Fruit fly (Drosophila melanogaster): ENCODE data around the gene Cpr11B.

Cpr11B gene

dm6 chrX:12578701-12579372, 25.9 kb downstream of the Cpr11B start:
- TF ChIP-seq CG14655 (GFP tag; optimal IDR thresholded peaks at IDR 0.05): peak; percentile 75
- TF ChIP-seq D1 (tag; optimal IDR thresholded peaks at IDR 0.05): no peak
- no peak for TF ChIP-seq CG10348 (GFP tag; IDR thresholded peaks at IDR 0.05)
- TF ChIP-seq Ets98B (GFP tag; IDR thresholded peaks at IDR 0.05): no peak; the same call in 1 of the 2 replicates
- peak; percentile 75 for TF ChIP-seq CG13204 (GFP tag; optimal IDR thresholded peaks at IDR 0.05)
- 0 out of 2 replicates have a peak, but pooled peaks have one; percentile 8 for TF ChIP-seq CG12605 (GFP tag; IDR thresholded peaks at IDR 0.05)
- no peak for TF ChIP-seq Snoo (tag; optimal IDR thresholded peaks at IDR 0.05)
- peak; percentile 43 for TF ChIP-seq CG9948 (tag; optimal IDR thresholded peaks at IDR 0.05)
- TF ChIP-seq fd96Ca (GFP tag; IDR thresholded peaks at IDR 0.05): peak; percentile 9; the same call in 1 of the 3 replicates
- peak; percentile 65 for TF ChIP-seq CG8301 (tag; optimal IDR thresholded peaks at IDR 0.05)
- peak; percentile 29 for TF ChIP-seq CG15710 (tag; optimal IDR thresholded peaks at IDR 0.05)
- peak; percentile 29 for TF ChIP-seq CG17806 (tag; optimal IDR thresholded peaks at IDR 0.05)
- peak; percentile 16 for TF ChIP-seq Pif1B (GFP tag; optimal IDR thresholded peaks at IDR 0.05)
- TF ChIP-seq CG34367 (tag; optimal IDR thresholded peaks at IDR 0.05): peak; percentile 38
- TF ChIP-seq EcR (GFP tag; optimal IDR thresholded peaks at IDR 0.05): peak; percentile 78
- TF ChIP-seq gl (tag; optimal IDR thresholded peaks at IDR 0.05): no peak
- peak; percentile 46; the same call in 1 of the 2 replicates for TF ChIP-seq CG32121 (GFP tag; IDR thresholded peaks at IDR 0.05)
- TF ChIP-seq CG4496 (GFP tag; IDR thresholded peaks at IDR 0.05): peak; percentile 56; the same call in 2 of the 3 replicates
- no peak for TF ChIP-seq rn (GFP tag; IDR thresholded peaks at IDR 0.05)
- peak; percentile 57 for TF ChIP-seq CG8159 (tag; optimal IDR thresholded peaks at IDR 0.05)
- peak; percentile 49 for TF ChIP-seq Pif1A (GFP tag; optimal IDR thresholded peaks at IDR 0.05)

- TF ChIP-seq rn (GFP tag; IDR thresholded peaks at IDR 0.05): peak; percentile 94
- peak; percentile 90 for TF ChIP-seq fd96Ca (GFP tag; IDR thresholded peaks at IDR 0.05)
- peak; percentile 98 for TF ChIP-seq CG14655 (GFP tag; optimal IDR thresholded peaks at IDR 0.05)
- TF ChIP-seq D1 (tag; optimal IDR thresholded peaks at IDR 0.05): peak; percentile 94
- TF ChIP-seq CG9948 (tag; optimal IDR thresholded peaks at IDR 0.05): peak; percentile 98
- peak; percentile 91 for TF ChIP-seq Ets98B (GFP tag; IDR thresholded peaks at IDR 0.05)
- TF ChIP-seq CG15710 (tag; optimal IDR thresholded peaks at IDR 0.05): peak; percentile 97
- peak; percentile 91 for TF ChIP-seq gl (tag; optimal IDR thresholded peaks at IDR 0.05)
- TF ChIP-seq EcR (GFP tag; optimal IDR thresholded peaks at IDR 0.05): no peak
- TF ChIP-seq CG32121 (GFP tag; IDR thresholded peaks at IDR 0.05): peak; percentile 97
- TF ChIP-seq CG17806 (tag; optimal IDR thresholded peaks at IDR 0.05): peak; percentile 97
- peak; percentile 97 for TF ChIP-seq CG4496 (GFP tag; IDR thresholded peaks at IDR 0.05)
- peak; percentile 98 for TF ChIP-seq Pif1A (GFP tag; optimal IDR thresholded peaks at IDR 0.05)
- peak; percentile 89 for TF ChIP-seq CG10348 (GFP tag; IDR thresholded peaks at IDR 0.05)
- peak; percentile 98 for TF ChIP-seq CG8159 (tag; optimal IDR thresholded peaks at IDR 0.05)
- TF ChIP-seq CG13204 (GFP tag; optimal IDR thresholded peaks at IDR 0.05): peak; percentile 75
- peak; percentile 78 for TF ChIP-seq Snoo (tag; optimal IDR thresholded peaks at IDR 0.05)
- peak; percentile 97 for TF ChIP-seq CG34367 (tag; optimal IDR thresholded peaks at IDR 0.05)
- TF ChIP-seq CG8301 (tag; optimal IDR thresholded peaks at IDR 0.05): peak; percentile 98
- TF ChIP-seq Pif1B (GFP tag; optimal IDR thresholded peaks at IDR 0.05): peak; percentile 97
- TF ChIP-seq CG12605 (GFP tag; IDR thresholded peaks at IDR 0.05): peak; percentile 88
Measured at dm6 chrX:12579506-12579999, 26.6 kb downstream of the Cpr11B start.

- TF ChIP-seq Pif1A (GFP tag; optimal IDR thresholded peaks at IDR 0.05) (no peak), EcR (GFP tag; optimal IDR thresholded peaks at IDR 0.05) (peak; percentile 70)
Measured at dm6 chrX:12580040-12580497, 27.1 kb downstream of the Cpr11B start.

dm6 chrX:12580498-12581304, 27.8 kb downstream of the Cpr11B start:
- TF ChIP-seq CG14655 (GFP tag; optimal IDR thresholded peaks at IDR 0.05) (no peak), gl (tag; optimal IDR thresholded peaks at IDR 0.05) (no peak), fd96Ca (GFP tag; IDR thresholded peaks at IDR 0.05) (no peak), CG15710 (tag; optimal IDR thresholded peaks at IDR 0.05) (peak; percentile 18), CG9948 (tag; optimal IDR thresholded peaks at IDR 0.05) (peak; percentile 21), Ets98B (GFP tag; IDR thresholded peaks at IDR 0.05) (no peak), CG8159 (tag; optimal IDR thresholded peaks at IDR 0.05) (peak; percentile 50), CG12605 (GFP tag; IDR thresholded peaks at IDR 0.05) (peak; percentile 28; the same call in 1 of the 2 replicates), CG4496 (GFP tag; IDR thresholded peaks at IDR 0.05) (peak; percentile 40; the same call in 1 of the 3 replicates)

dm6 chrX:12581305-12581676, 28.4 kb downstream of the Cpr11B start:
- TF ChIP-seq Snoo (tag; optimal IDR thresholded peaks at IDR 0.05) (no peak), EcR (GFP tag; optimal IDR thresholded peaks at IDR 0.05) (no peak), CG34367 (tag; optimal IDR thresholded peaks at IDR 0.05) (no peak), D1 (tag; optimal IDR thresholded peaks at IDR 0.05) (no peak), CG15710 (tag; optimal IDR thresholded peaks at IDR 0.05) (no peak), CG8159 (tag; optimal IDR thresholded peaks at IDR 0.05) (no peak)

All from whole organism, pupa.